Worm (Caenorhabditis elegans) whole organism, L2 larva: ENCODE results near the gene clc-20.

ENCODE experiments used
- C34F6.9 ChIP-seq: fragments of 150-350 bp; optimal IDR thresholded peaks from 2 replicates; lab custom pipeline; 2014; ENCODE audit warnings: missing biosample characterization, missing genetic modification characterization
- R02D3.7 ChIP-seq: fragments of 150-350 bp; optimal IDR thresholded peaks from 2 replicates; lab custom pipeline; 2014; ENCODE audit warnings: missing biosample characterization, missing genetic modification characterization
- ZK546.5 ChIP-seq: sonication (generic microtip); optimal IDR thresholded peaks from 2 replicates; lab custom pipeline; 2017; ENCODE audit warnings: missing biosample characterization, missing genetic modification characterization
- aly-2 ChIP-seq: fragments of 150-350 bp; optimal IDR thresholded peaks from 2 replicates; lab custom pipeline; 2014; ENCODE audit warnings: missing biosample characterization, missing genetic modification characterization
- ama-1 ChIP-seq: fragments of 150-350 bp; optimal IDR thresholded peaks from 2 replicates; lab custom pipeline; 2018; ENCODE audit warnings: inconsistent platforms
- blmp-1 ChIP-seq: sonication (generic microtip); optimal IDR thresholded peaks from 2 replicates; lab custom pipeline; 2017; ENCODE audit warnings: missing genetic modification characterization, mild to moderate bottlenecking, missing compliant biosample characterization, antibody characterized with exemption, moderate library complexity; ENCODE audit not compliant: insufficient read depth
- ceh-82 ChIP-seq: fragments of 150-350 bp; optimal IDR thresholded peaks from 2 replicates; lab custom pipeline; 2014; ENCODE audit warnings: missing biosample characterization, missing genetic modification characterization
- dmd-4 ChIP-seq: sonication (generic microtip); optimal IDR thresholded peaks from 2 replicates; lab custom pipeline; 2017; ENCODE audit warnings: missing biosample characterization, missing genetic modification characterization
- egl-27 ChIP-seq: sonication (generic microtip); optimal IDR thresholded peaks from 3 replicates; lab custom pipeline; 2017; ENCODE audit warnings: missing biosample characterization, missing genetic modification reagents, missing genetic modification characterization
- elt-3 ChIP-seq: sonication (generic microtip); optimal IDR thresholded peaks from 2 replicates; lab custom pipeline; 2017; ENCODE audit warnings: missing biosample characterization, missing genetic modification characterization
- fos-1 ChIP-seq: fragments of 150-350 bp; optimal IDR thresholded peaks from 2 replicates; lab custom pipeline; 2014; ENCODE audit warnings: missing biosample characterization, missing genetic modification characterization
- gmeb-1 ChIP-seq: fragments of 150-350 bp; optimal IDR thresholded peaks from 2 replicates; lab custom pipeline; 2014; ENCODE audit warnings: missing biosample characterization, missing genetic modification characterization
- lin-11 ChIP-seq: fragments of 150-350 bp; sonication (generic microtip); optimal IDR thresholded peaks from 2 replicates; lab custom pipeline; 2014; ENCODE audit warnings: missing biosample characterization, missing genetic modification characterization, inconsistent platforms, mixed read lengths
- lsy-2 ChIP-seq, 2 experiments: fragments of 150-350 bp in 1 of 2; sonication (generic microtip) in 1 of 2; optimal IDR thresholded peaks; 2 replicates each; lab custom pipeline; 2014 to 2017; ENCODE audit warnings: missing biosample characterization in 2 of 2, missing genetic modification characterization in 2 of 2
- mab-5 ChIP-seq: fragments of 150-350 bp; optimal IDR thresholded peaks from 2 replicates; lab custom pipeline; 2014; ENCODE audit warnings: missing biosample characterization, missing genetic modification characterization
- mbf-1 ChIP-seq: sonication (generic microtip); optimal IDR thresholded peaks from 2 replicates; lab custom pipeline; 2017; ENCODE audit warnings: missing biosample characterization, missing genetic modification characterization
- mdl-1 ChIP-seq, 2 experiments: fragments of 150-350 bp in 1 of 2; sonication (generic microtip) in 1 of 2; optimal IDR thresholded peaks; 2 replicates each; lab custom pipeline; 2017; ENCODE audit warnings: missing biosample characterization in 2 of 2, missing genetic modification characterization in 2 of 2
- nhr-10 ChIP-seq: sonication (generic microtip); optimal IDR thresholded peaks from 2 replicates; lab custom pipeline; 2017; ENCODE audit warnings: missing biosample characterization, missing genetic modification characterization
- nhr-11 ChIP-seq: fragments of 150-350 bp; optimal IDR thresholded peaks from 2 replicates; lab custom pipeline; 2014; ENCODE audit warnings: missing biosample characterization, missing genetic modification characterization
- nhr-12 ChIP-seq: fragments of 150-350 bp; optimal IDR thresholded peaks from 2 replicates; lab custom pipeline; 2014; ENCODE audit warnings: missing biosample characterization, missing genetic modification characterization
- nhr-129 ChIP-seq: fragments of 150-350 bp; optimal IDR thresholded peaks from 2 replicates; lab custom pipeline; 2014; ENCODE audit warnings: missing biosample characterization, missing genetic modification characterization
- nhr-23 ChIP-seq: fragments of 150-350 bp; optimal IDR thresholded peaks from 2 replicates; lab custom pipeline; 2014; ENCODE audit warnings: missing biosample characterization, missing genetic modification reagents, missing genetic modification characterization
- nhr-237 ChIP-seq: fragments of 150-350 bp; optimal IDR thresholded peaks from 2 replicates; lab custom pipeline; 2014; ENCODE audit warnings: missing biosample characterization, missing genetic modification characterization
- nhr-6 ChIP-seq: fragments of 150-350 bp; optimal IDR thresholded peaks from 2 replicates; lab custom pipeline; 2014; ENCODE audit warnings: missing biosample characterization, missing genetic modification characterization
- nhr-77 ChIP-seq: fragments of 150-350 bp; optimal IDR thresholded peaks from 2 replicates; lab custom pipeline; 2014; ENCODE audit warnings: missing biosample characterization, missing genetic modification characterization
- sem-4 ChIP-seq: fragments of 150-350 bp; optimal IDR thresholded peaks from 2 replicates; lab custom pipeline; 2014; ENCODE audit warnings: missing biosample characterization, missing genetic modification reagents, missing genetic modification characterization
- skn-1 ChIP-seq: sonication (generic microtip); optimal IDR thresholded peaks from 2 replicates; lab custom pipeline; 2017; ENCODE audit warnings: missing biosample characterization, missing genetic modification characterization
- sma-9 ChIP-seq, 2 experiments: fragments of 150-350 bp in 1 of 2; sonication (generic microtip) in 1 of 2; optimal IDR thresholded peaks; 2 replicates each; lab custom pipeline; 2014 to 2016; ENCODE audit warnings: missing genetic modification characterization in 2 of 2, mild to moderate bottlenecking in 1 of 2, missing biosample characterization in 1 of 2, missing compliant biosample characterization in 1 of 2, missing genetic modification reagents in 1 of 2, moderate library complexity in 1 of 2
- snpc-4 ChIP-seq: fragments of 150-350 bp; optimal IDR thresholded peaks from 2 replicates; lab custom pipeline; 2014; ENCODE audit warnings: missing biosample characterization, missing genetic modification characterization
- unc-55 ChIP-seq: fragments of 150-350 bp; sonication (generic microtip); optimal IDR thresholded peaks from 3 replicates; lab custom pipeline; 2014; ENCODE audit warnings: missing biosample characterization, missing genetic modification reagents, missing genetic modification characterization
- unc-62 ChIP-seq: fragments of 150-350 bp; optimal IDR thresholded peaks from 2 replicates; lab custom pipeline; 2014; ENCODE audit warnings: missing biosample characterization, missing genetic modification reagents, missing genetic modification characterization
- ztf-11 ChIP-seq: sonication (generic microtip); optimal IDR thresholded peaks from 2 replicates; lab custom pipeline; 2017; ENCODE audit warnings: missing biosample characterization, missing genetic modification characterization
- ztf-4 ChIP-seq: fragments of 150-350 bp; optimal IDR thresholded peaks from 2 replicates; lab custom pipeline; 2014; ENCODE audit warnings: missing biosample characterization, missing genetic modification characterization

Gene clc-20

DNA sequence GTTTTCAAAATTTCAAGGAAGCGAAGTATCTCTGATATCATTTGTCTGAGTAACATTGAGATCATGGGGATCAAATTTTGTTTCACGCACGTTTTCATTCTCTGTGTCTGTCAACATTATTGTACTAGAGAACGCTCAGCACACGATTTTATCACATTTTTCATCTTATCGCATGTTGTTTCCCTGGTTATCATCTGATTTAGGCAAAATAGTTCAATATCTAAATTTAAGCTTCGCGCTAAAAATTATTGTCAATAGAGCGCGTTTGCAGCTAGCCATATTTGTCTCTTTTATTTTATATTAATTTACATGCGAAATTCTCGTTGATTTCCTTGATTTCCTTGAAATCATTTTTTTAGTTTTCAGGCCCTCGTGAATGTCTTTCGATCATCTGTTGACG lies 26.9 kb upstream of the clc-20 start, which contains the start of gene K02F3.2 (continued):
- TF ChIP-seq C34F6.9 (tag; lab: Kevin White, UChicago) (peak; percentile 50), nhr-237 (tag; lab: Kevin White, UChicago) (no peak), ama-1 (lab: Kevin White, UChicago) (no peak), fos-1 (peak; percentile 47), unc-55 (peak; percentile 87)
- TF ChIP-seq, all 48 proteins: peak for 14

DNA sequence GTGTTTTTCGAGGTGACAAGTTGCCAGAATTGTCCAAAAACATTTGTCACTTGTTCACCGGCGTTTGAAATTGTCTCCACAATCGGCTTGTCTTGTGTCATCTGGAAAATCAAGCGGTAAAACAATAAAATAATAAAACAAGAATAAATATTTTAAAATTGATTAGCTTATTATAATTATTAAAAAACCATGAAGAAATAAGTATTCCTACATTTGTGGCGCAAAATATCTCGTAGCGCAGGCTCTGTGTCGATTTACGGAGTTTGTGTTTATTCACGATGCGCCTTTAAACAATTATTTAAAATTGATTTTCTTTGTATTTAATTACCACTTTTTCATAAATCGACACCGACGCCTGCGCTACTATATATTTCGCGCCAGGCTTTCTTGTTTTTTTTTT lies 20.1 kb upstream of the clc-20 start, which contains the start of gene moma-1:
Gene moma-1 (minus strand): TSS at position 101 of the 400 bp plus-strand sequence.
- TF ChIP-seq mdl-1 (tag; optimal IDR thresholded peaks at IDR 0.05; lab: Kevin White, UChicago) (no peak), gmeb-1 (tag; lab: Kevin White, UChicago) (no peak), ztf-4 (tag; lab: Kevin White, UChicago) (no peak), egl-27 (tag; lab: Kevin White, UChicago) (no peak), aly-2 (tag; lab: Kevin White, UChicago) (no peak), ZK546.5 (tag; lab: Kevin White, UChicago) (no peak), blmp-1 (no peak), sem-4 (tag; lab: Kevin White, UChicago) (no peak), mab-5 (no peak), nhr-6 (tag; lab: Kevin White, UChicago) (no peak), dmd-4 (tag; lab: Kevin White, UChicago) (no peak), lsy-2 (tag; optimal IDR thresholded peaks at IDR 0.05; lab: Kevin White, UChicago) (no peak), nhr-10 (tag; lab: Kevin White, UChicago) (no peak), ztf-11 (tag; lab: Kevin White, UChicago) (no peak), snpc-4 (tag; lab: Kevin White, UChicago) (no peak)

DNA sequence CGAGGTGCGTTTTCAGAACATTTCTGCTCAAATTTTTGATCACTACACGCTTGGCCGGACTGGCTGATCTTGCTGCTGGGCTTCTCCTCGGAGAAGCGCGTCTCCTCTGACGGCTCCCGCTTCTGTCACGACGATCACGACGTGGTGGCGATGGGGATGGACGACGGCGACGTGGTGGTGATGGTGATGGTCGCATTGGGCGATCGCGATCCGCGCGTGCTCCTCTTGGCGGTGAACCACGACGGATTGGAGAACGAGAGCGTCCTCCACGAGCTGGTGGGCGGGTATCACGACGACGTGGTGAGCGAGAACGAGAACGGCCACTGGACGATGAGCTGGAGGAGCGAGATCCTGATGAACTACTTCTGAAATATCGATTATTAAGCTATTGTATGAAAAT lies 19.0 kb upstream of the clc-20 start:
- TF ChIP-seq nhr-77 (tag; lab: Kevin White, UChicago): no peak
- TF ChIP-seq nhr-237 (tag; lab: Kevin White, UChicago): no peak
- no peak for TF ChIP-seq dmd-4 (tag; lab: Kevin White, UChicago)
- TF ChIP-seq skn-1: no peak
- TF ChIP-seq lin-11: no peak

DNA sequence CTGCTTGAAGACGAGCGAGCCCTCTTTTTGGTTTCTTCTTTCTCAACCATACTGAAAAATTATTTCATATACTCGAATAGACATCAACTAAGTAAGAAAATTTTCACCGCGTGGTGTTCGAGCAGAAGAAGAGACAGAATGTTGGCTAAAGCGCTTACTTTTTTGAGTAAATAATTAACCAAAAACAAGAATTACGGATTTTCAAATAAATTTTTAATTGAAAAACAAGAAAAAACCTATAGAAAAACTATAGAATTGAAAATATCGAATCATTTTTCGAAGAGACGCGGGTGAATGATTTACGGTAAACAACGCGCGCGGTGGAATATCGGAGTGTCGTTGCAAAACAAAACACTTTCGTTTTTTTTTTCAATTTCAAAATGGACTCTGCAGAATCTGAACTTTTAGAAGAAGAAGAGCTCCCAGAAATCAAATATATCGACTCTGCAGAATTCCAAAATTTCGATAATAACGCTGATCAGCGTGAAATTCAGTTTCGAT lies 18.5 kb upstream of the clc-20 start, which contains the start of the genes rnp-5 and tag-51:
Gene rnp-5 (minus strand): TSS at position 51 of the 501 bp plus-strand sequence.
Gene tag-51 (plus strand): TSS at position 363 of the 501 bp plus-strand sequence.
- TF ChIP-seq elt-3 (tag; lab: Kevin White, UChicago) (no peak), ceh-82 (no peak), C34F6.9 (tag; lab: Kevin White, UChicago) (peak; percentile 30), egl-27 (tag; lab: Kevin White, UChicago) (no peak), unc-55 (peak; percentile 41), skn-1 (no peak), nhr-12 (tag; lab: Kevin White, UChicago) (no peak), R02D3.7 (tag; lab: Kevin White, UChicago) (no peak), lsy-2 (tag; optimal IDR thresholded peaks at IDR 0.05; lab: Kevin White, UChicago) (peak in 1 of 2 experiments; percentile 25), blmp-1 (peak; percentile 37), nhr-23 (tag; lab: Kevin White, UChicago) (no peak)

DNA sequence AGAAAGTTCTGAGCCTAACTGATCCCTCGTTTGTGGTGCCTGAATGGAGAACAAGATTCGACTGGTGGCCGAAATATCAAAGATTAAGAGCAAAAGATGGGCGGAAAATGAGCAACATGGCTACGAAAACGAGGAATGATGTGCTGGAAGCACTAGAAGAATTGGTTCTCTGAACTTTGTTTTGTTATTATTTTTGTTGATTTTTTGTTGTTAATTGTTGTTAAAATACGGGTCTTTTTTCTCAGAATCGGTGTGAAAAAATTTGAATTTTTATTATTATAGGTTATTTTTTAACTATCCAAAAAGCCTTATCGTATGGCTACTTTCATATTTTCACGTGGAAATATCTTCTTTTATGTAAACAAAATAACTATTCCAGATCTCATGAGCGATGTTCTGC lies 16.1 kb upstream of the clc-20 start, which contains the start of gene K02F3.12:
Gene K02F3.12 (plus strand): TSS at position 301 of the 400 bp plus-strand sequence.
- TF ChIP-seq nhr-12 (tag; lab: Kevin White, UChicago) (no peak), mbf-1 (no peak), nhr-11 (no peak), nhr-129 (no peak), sma-9 (GFP tag; optimal IDR thresholded peaks at IDR 0.05; lab: Kevin White, UChicago) (no peak), sma-9 (tag; optimal IDR thresholded peaks at IDR 0.05; lab: Kevin White, UChicago) (no peak), unc-62 (GFP tag; lab: Kevin White, UChicago) (no peak), ceh-82 (no peak), elt-3 (tag; lab: Kevin White, UChicago) (no peak), nhr-6 (tag; lab: Kevin White, UChicago) (no peak), nhr-237 (tag; lab: Kevin White, UChicago) (no peak)
